Worm (Caenorhabditis elegans) whole organism, midembryonic: Measurements from ENCODE around the gene srlf-15.

Source experiments
- med-1 ChIP-seq: sonication (generic microtip); optimal IDR thresholded peaks from 2 replicates; lab custom pipeline; 2017; ENCODE audit warnings: missing genetic modification characterization, mild to moderate bottlenecking, missing compliant biosample characterization, antibody characterized with exemption, missing genetic modification reagents; ENCODE audit not compliant: insufficient read depth
- ztf-29 ChIP-seq: fragments of 200-800 bp; sonication (Bioruptor generic); IDR thresholded peaks from 2 replicates; pipeline ENCODE4 v1.3.6; 2022; ENCODE audit warnings: missing genetic modification reagents, missing genetic modification characterization, missing compliant biosample characterization

DNA sequence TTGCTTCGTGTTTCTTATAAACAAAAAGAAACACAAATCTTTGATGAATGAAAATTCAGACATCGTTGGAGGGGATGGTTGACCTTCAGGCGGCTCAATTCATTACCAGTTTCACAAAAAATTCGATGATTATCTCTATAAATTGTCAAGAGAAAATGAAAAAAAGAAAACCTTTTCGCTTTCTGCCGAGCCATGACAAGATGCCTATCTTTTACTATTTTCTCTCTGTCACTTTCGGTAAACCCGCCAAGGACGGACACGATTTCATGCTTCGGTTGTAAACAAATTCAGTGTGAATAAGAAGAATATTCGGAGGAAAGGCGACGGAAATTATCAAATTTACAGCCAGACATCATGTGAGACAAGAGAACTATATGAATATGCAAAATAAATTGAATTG is 15.2 kb upstream of the srlf-15 start:
- TF ChIP-seq med-1 (GFP tag; lab: Kevin White, UChicago) (no peak), ztf-29 (no peak)
